Worm (Caenorhabditis elegans) whole organism, young adult: ENCODE results near the gene daf-9.

Source experiments
- K12H6.12 ChIP-seq: fragments of 200-800 bp; sonication (Bioruptor generic); optimal IDR thresholded peaks from 2 replicates; lab custom pipeline; 2018; ENCODE audit warnings: mild to moderate bottlenecking, missing genetic modification characterization, missing compliant biosample characterization
- T07F8.4 ChIP-seq: sonication (generic microtip); optimal IDR thresholded peaks from 2 replicates; lab custom pipeline; 2016; ENCODE audit warnings: mild to moderate bottlenecking, missing genetic modification characterization, moderate library complexity, missing compliant biosample characterization
- ZK185.1 ChIP-seq: sonication (generic microtip); optimal IDR thresholded peaks from 2 replicates; lab custom pipeline; 2016; ENCODE audit warnings: mild to moderate bottlenecking, missing genetic modification characterization, missing compliant biosample characterization; ENCODE audit not compliant: poor library complexity, severe bottlenecking
- let-607 ChIP-seq, 2 experiments: fragments of 200-800 bp in 1 of 2; sonication (Bioruptor generic) in 1 of 2; sonication (generic microtip) in 1 of 2; optimal IDR thresholded peaks; 2 replicates each; lab custom pipeline; 2016 to 2018; ENCODE audit warnings: mild to moderate bottlenecking in 2 of 2, missing compliant biosample characterization in 2 of 2, missing genetic modification characterization in 2 of 2, moderate library complexity in 2 of 2, missing genotype in 1 of 2
- mcd-1 ChIP-seq: fragments of 200-800 bp; sonication (Bioruptor generic); IDR thresholded peaks from 2 replicates; pipeline ENCODE4 v1.3.6; 2022; ENCODE audit warnings: missing genetic modification reagents, missing genetic modification characterization, missing compliant biosample characterization
- mes-4 ChIP-seq: sonication (generic microtip); optimal IDR thresholded peaks from 2 replicates; lab custom pipeline; 2016; ENCODE audit warnings: missing genotype, missing genetic modification characterization, missing compliant biosample characterization
- tbx-9 ChIP-seq: sonication (generic microtip); optimal IDR thresholded peaks from 2 replicates; lab custom pipeline; 2016; ENCODE audit warnings: borderline replicate concordance, missing genetic modification characterization, inconsistent platforms, missing compliant biosample characterization
- unc-130 ChIP-seq: sonication (generic microtip); optimal IDR thresholded peaks from 2 replicates; lab custom pipeline; 2016; ENCODE audit warnings: missing genetic modification reagents, missing genetic modification characterization, missing compliant biosample characterization
- unc-62 ChIP-seq: fragments of 150-350 bp; optimal IDR thresholded peaks from 2 replicates; lab custom pipeline; 2014; ENCODE audit warnings: missing biosample characterization, missing genetic modification reagents, missing genetic modification characterization
- ztf-26 ChIP-seq: sonication (generic microtip); optimal IDR thresholded peaks from 2 replicates; lab custom pipeline; 2017; ENCODE audit warnings: missing genetic modification characterization, missing compliant biosample characterization
- ztf-3 ChIP-seq: fragments of 200-800 bp; sonication (Bioruptor generic); optimal IDR thresholded peaks from 2 replicates; lab custom pipeline; 2018; ENCODE audit warnings: mild to moderate bottlenecking, missing genetic modification characterization, missing compliant biosample characterization

- TF ChIP-seq ZK185.1 (tag; lab: Kevin White, UChicago) (no peak), mes-4 (tag; lab: Kevin White, UChicago) (no peak), K12H6.12 (no peak), let-607 (tag; optimal IDR thresholded peaks at IDR 0.05; lab: Kevin White, UChicago) (no peak), ztf-3 (GFP tag; lab: Kevin White, UChicago) (no peak), ztf-26 (tag; lab: Kevin White, UChicago) (no peak), T07F8.4 (no peak), unc-62 (no peak), tbx-9 (tag; lab: Kevin White, UChicago) (no peak), unc-130 (GFP tag; lab: Kevin White, UChicago) (no peak), mcd-1 (GFP tag; lab: Robert Waterston, UW) (no peak)
Measured at ce11 chrX:6238973-6239372, 42.2 kb downstream of the daf-9 start, which contains the start of gene rml-3.
